Worm (Caenorhabditis elegans) whole organism, L2 larva: Measurements from ENCODE around the gene H40L08.3.

ENCODE experiments used
- aly-2 ChIP-seq: fragments of 150-350 bp; optimal IDR thresholded peaks from 2 replicates; lab custom pipeline; 2014; ENCODE audit warnings: missing biosample characterization, missing genetic modification characterization
- ama-1 ChIP-seq: fragments of 150-350 bp; optimal IDR thresholded peaks from 2 replicates; lab custom pipeline; 2018; ENCODE audit warnings: inconsistent platforms
- ceh-82 ChIP-seq: fragments of 150-350 bp; optimal IDR thresholded peaks from 2 replicates; lab custom pipeline; 2014; ENCODE audit warnings: missing biosample characterization, missing genetic modification characterization
- fos-1 ChIP-seq: fragments of 150-350 bp; optimal IDR thresholded peaks from 2 replicates; lab custom pipeline; 2014; ENCODE audit warnings: missing biosample characterization, missing genetic modification characterization
- lin-39 ChIP-seq: fragments of 150-350 bp; optimal IDR thresholded peaks from 2 replicates; lab custom pipeline; 2014; ENCODE audit warnings: missing biosample characterization, missing genetic modification reagents, missing genetic modification characterization
- mdl-1 ChIP-seq, 2 experiments: fragments of 150-350 bp in 1 of 2; sonication (generic microtip) in 1 of 2; optimal IDR thresholded peaks; 2 replicates each; lab custom pipeline; 2017; ENCODE audit warnings: missing biosample characterization in 2 of 2, missing genetic modification characterization in 2 of 2
- nhr-12 ChIP-seq: fragments of 150-350 bp; optimal IDR thresholded peaks from 2 replicates; lab custom pipeline; 2014; ENCODE audit warnings: missing biosample characterization, missing genetic modification characterization
- nhr-237 ChIP-seq: fragments of 150-350 bp; optimal IDR thresholded peaks from 2 replicates; lab custom pipeline; 2014; ENCODE audit warnings: missing biosample characterization, missing genetic modification characterization
- sem-4 ChIP-seq: fragments of 150-350 bp; optimal IDR thresholded peaks from 2 replicates; lab custom pipeline; 2014; ENCODE audit warnings: missing biosample characterization, missing genetic modification reagents, missing genetic modification characterization
- skn-1 ChIP-seq: sonication (generic microtip); optimal IDR thresholded peaks from 2 replicates; lab custom pipeline; 2017; ENCODE audit warnings: missing biosample characterization, missing genetic modification characterization
- snpc-4 ChIP-seq: fragments of 150-350 bp; optimal IDR thresholded peaks from 2 replicates; lab custom pipeline; 2014; ENCODE audit warnings: missing biosample characterization, missing genetic modification characterization
- unc-39 ChIP-seq: fragments of 150-350 bp; optimal IDR thresholded peaks from 2 replicates; lab custom pipeline; 2014; ENCODE audit warnings: missing biosample characterization, missing genetic modification characterization
- unc-62 ChIP-seq: fragments of 150-350 bp; optimal IDR thresholded peaks from 2 replicates; lab custom pipeline; 2014; ENCODE audit warnings: missing biosample characterization, missing genetic modification reagents, missing genetic modification characterization
- zag-1 ChIP-seq: fragments of 150-350 bp; optimal IDR thresholded peaks from 2 replicates; lab custom pipeline; 2014; ENCODE audit warnings: missing biosample characterization, missing genetic modification characterization

ce11 chrX:15055914-15056313 is 20.0 kb downstream of the H40L08.3 start, which contains the start of gene H03G16.7:
- no peak for TF ChIP-seq unc-39 (tag; lab: Kevin White, UChicago)
- no peak for TF ChIP-seq snpc-4
- TF ChIP-seq ama-1 (lab: Kevin White, UChicago) = no peak
- no peak for TF ChIP-seq ceh-82 (tag; lab: Kevin White, UChicago)
- TF ChIP-seq nhr-237 (tag; lab: Kevin White, UChicago) = no peak
- TF ChIP-seq sem-4 = no peak
- TF ChIP-seq unc-62 (GFP tag; lab: Kevin White, UChicago) = no peak
- no peak for TF ChIP-seq mdl-1 (tag; optimal IDR thresholded peaks at IDR 0.05; lab: Kevin White, UChicago)
- no peak for TF ChIP-seq nhr-12 (tag; lab: Kevin White, UChicago)
- no peak for TF ChIP-seq skn-1 (tag; lab: Kevin White, UChicago)
- no peak for TF ChIP-seq lin-39
- TF ChIP-seq zag-1 (tag; lab: Kevin White, UChicago) = no peak
- no peak for TF ChIP-seq aly-2
- no peak for TF ChIP-seq fos-1
